Fruit fly (Drosophila melanogaster) whole organism, embryonic: ENCODE results near the gene Clbn.

Source experiments
- ATbp ChIP-seq: fragments of 200-800 bp; sonication (Bioruptor generic); optimal IDR thresholded peaks from 2 replicates; lab custom pipeline; 2017; ENCODE audit warnings: missing biosample characterization, mild to moderate bottlenecking, missing genetic modification characterization, missing genetic modification reagents
- Asciz ChIP-seq: fragments of 200-800 bp; sonication (Bioruptor generic); optimal IDR thresholded peaks from 2 replicates; lab custom pipeline; 2017; ENCODE audit warnings: missing biosample characterization, mild to moderate bottlenecking, missing genetic modification characterization, missing genetic modification reagents
- B-H1 ChIP-seq: fragments of 200-800 bp; sonication (Bioruptor generic); IDR thresholded peaks from 3 replicates; pipeline ENCODE4 v1.3.6; 2022; ENCODE audit warnings: missing biosample characterization, missing genetic modification characterization
- CG10366 ChIP-seq: fragments of 200-800 bp; sonication (Bioruptor generic); IDR thresholded peaks from 2 replicates; pipeline ENCODE4 v1.3.6; 2022; ENCODE audit warnings: missing biosample characterization, missing genetic modification characterization
- CG1233 ChIP-seq: fragments of 200-800 bp; sonication (Bioruptor generic); optimal IDR thresholded peaks from 4 replicates; lab custom pipeline; 2018; ENCODE audit warnings: missing biosample characterization, mild to moderate bottlenecking, missing genetic modification characterization
- CG13287 ChIP-seq: fragments of 200-800 bp; sonication (Bioruptor generic); IDR thresholded peaks from 2 replicates; pipeline ENCODE4 v1.3.6; 2022; ENCODE audit warnings: missing biosample characterization, missing genetic modification characterization; ENCODE audit not compliant: partially characterized antibody
- CG14710 ChIP-seq: fragments of 200-800 bp; sonication (Bioruptor generic); optimal IDR thresholded peaks from 3 replicates; lab custom pipeline; 2019; ENCODE audit warnings: missing biosample characterization, mild to moderate bottlenecking, missing genetic modification characterization, moderate library complexity
- CG15269 ChIP-seq: fragments of 200-800 bp; sonication (Bioruptor generic); optimal IDR thresholded peaks from 2 replicates; lab custom pipeline; 2018; ENCODE audit warnings: missing biosample characterization, mild to moderate bottlenecking, missing genetic modification characterization, moderate library complexity
- CG15479 ChIP-seq: fragments of 200-800 bp; sonication (Bioruptor generic); optimal IDR thresholded peaks from 3 replicates; lab custom pipeline; 2019; ENCODE audit warnings: missing biosample characterization, mild to moderate bottlenecking, missing genetic modification characterization, moderate library complexity
- CG32767 ChIP-seq: fragments of 200-800 bp; sonication (Bioruptor generic); IDR thresholded peaks from 2 replicates; pipeline ENCODE4 v1.3.6; 2022; ENCODE audit warnings: missing biosample characterization, missing genetic modification characterization
- CG4360 ChIP-seq: fragments of 200-800 bp; sonication (Bioruptor generic); IDR thresholded peaks from 2 replicates; pipeline ENCODE4 v1.3.6; 2022; ENCODE audit warnings: missing biosample characterization, missing genetic modification characterization
- CG4617 ChIP-seq: fragments of 200-800 bp; sonication (Bioruptor generic); optimal IDR thresholded peaks from 3 replicates; lab custom pipeline; 2016; ENCODE audit warnings: missing biosample characterization, missing genetic modification characterization, borderline replicate concordance
- CG5953 ChIP-seq: fragments of 200-800 bp; sonication (Bioruptor generic); IDR thresholded peaks from 2 replicates; pipeline ENCODE4 v1.3.6; 2022; ENCODE audit warnings: missing biosample characterization, missing genetic modification characterization
- CG6683 ChIP-seq: fragments of 200-800 bp; sonication (Bioruptor generic); optimal IDR thresholded peaks from 2 replicates; lab custom pipeline; 2017; ENCODE audit warnings: missing biosample characterization, mild to moderate bottlenecking, missing genetic modification characterization, missing genetic modification reagents
- CG7839 ChIP-seq: fragments of 200-800 bp; sonication (Bioruptor generic); optimal IDR thresholded peaks from 3 replicates; lab custom pipeline; 2018; ENCODE audit warnings: missing biosample characterization, mild to moderate bottlenecking, missing genetic modification characterization, moderate library complexity
- CG8281 ChIP-seq: fragments of 200-800 bp; sonication (Bioruptor generic); optimal IDR thresholded peaks from 2 replicates; lab custom pipeline; 2018; ENCODE audit warnings: missing biosample characterization, mild to moderate bottlenecking, missing genetic modification characterization, moderate library complexity
- CG8388 ChIP-seq: fragments of 200-800 bp; sonication (Bioruptor generic); optimal IDR thresholded peaks from 2 replicates; lab custom pipeline; 2019; ENCODE audit warnings: missing biosample characterization, mild to moderate bottlenecking, missing genetic modification characterization, moderate library complexity
- CG8944 ChIP-seq: fragments of 200-800 bp; sonication (Bioruptor generic); optimal IDR thresholded peaks from 3 replicates; lab custom pipeline; 2016; ENCODE audit warnings: missing biosample characterization, missing genetic modification characterization
- Dad ChIP-seq: fragments of 200-800 bp; sonication (Bioruptor generic); optimal IDR thresholded peaks from 3 replicates; lab custom pipeline; 2016; ENCODE audit warnings: missing biosample characterization, missing genetic modification characterization
- HLH4C ChIP-seq: fragments of 200-800 bp; sonication (Bioruptor generic); IDR thresholded peaks from 3 replicates; pipeline ENCODE4 v1.3.6; 2022; ENCODE audit warnings: missing biosample characterization, missing genetic modification characterization; ENCODE audit not compliant: partially characterized antibody
- HLH54F ChIP-seq: fragments of 200-800 bp; sonication (Bioruptor generic); optimal IDR thresholded peaks from 3 replicates; lab custom pipeline; 2016; ENCODE audit warnings: missing biosample characterization, missing genetic modification characterization
- Hey ChIP-seq: fragments of 200-800 bp; sonication (Bioruptor generic); optimal IDR thresholded peaks from 3 replicates; lab custom pipeline; 2018; ENCODE audit warnings: missing biosample characterization, mild to moderate bottlenecking, missing genetic modification characterization
- Kr ChIP-seq: fragments of 200-800 bp; sonication (Bioruptor generic); optimal IDR thresholded peaks from 2 replicates; lab custom pipeline; 2017; ENCODE audit warnings: missing biosample characterization, mild to moderate bottlenecking, missing genetic modification characterization
- Meics ChIP-seq: fragments of 200-800 bp; sonication (Bioruptor generic); optimal IDR thresholded peaks from 2 replicates; lab custom pipeline; 2017; ENCODE audit warnings: missing biosample characterization, mild to moderate bottlenecking, missing genetic modification characterization
- Mrtf ChIP-seq: fragments of 200-800 bp; sonication (Bioruptor generic); IDR thresholded peaks from 3 replicates; pipeline ENCODE4 v1.3.6; 2022; ENCODE audit warnings: missing biosample characterization, missing genetic modification characterization
- NC2α ChIP-seq: fragments of 200-800 bp; sonication (Bioruptor generic); optimal IDR thresholded peaks from 2 replicates; lab custom pipeline; 2016; ENCODE audit warnings: missing biosample characterization, missing genetic modification characterization
- Oaz ChIP-seq: fragments of 200-800 bp; sonication (Bioruptor generic); IDR thresholded peaks from 2 replicates; pipeline ENCODE4 v1.3.6; 2022; ENCODE audit warnings: missing biosample characterization, missing genetic modification characterization
- Sin3A ChIP-seq: fragments of >200 bp; optimal IDR thresholded peaks from 2 replicates; lab custom pipeline; 2018
- Sry-β ChIP-seq: fragments of 200-800 bp; sonication (Bioruptor generic); optimal IDR thresholded peaks from 2 replicates; lab custom pipeline; 2018; ENCODE audit warnings: missing biosample characterization, mild to moderate bottlenecking, missing genetic modification characterization, moderate library complexity
- Tbp ChIP-seq: fragments of >200 bp; optimal IDR thresholded peaks from 2 replicates; lab custom pipeline; 2018; ENCODE audit warnings: missing biosample characterization, missing genetic modification characterization
- ase ChIP-seq: fragments of 200-800 bp; sonication (Bioruptor generic); IDR thresholded peaks from 3 replicates; pipeline ENCODE4 v1.3.6; 2022; ENCODE audit warnings: missing biosample characterization, missing genetic modification characterization
- bigmax ChIP-seq: fragments of 200-800 bp; sonication (Bioruptor generic); optimal IDR thresholded peaks from 2 replicates; lab custom pipeline; 2018; ENCODE audit warnings: missing biosample characterization, mild to moderate bottlenecking, missing genetic modification characterization
- chm ChIP-seq: fragments of 200-800 bp; sonication (Bioruptor generic); IDR thresholded peaks from 2 replicates; pipeline ENCODE4 v1.3.6; 2022; ENCODE audit warnings: missing biosample characterization, missing genetic modification characterization
- ems ChIP-seq: fragments of 200-800 bp; sonication (Bioruptor generic); optimal IDR thresholded peaks from 3 replicates; lab custom pipeline; 2016; ENCODE audit warnings: missing biosample characterization, missing genetic modification characterization
- exex ChIP-seq: fragments of 200-800 bp; sonication (Bioruptor generic); optimal IDR thresholded peaks from 4 replicates; lab custom pipeline; 2018; ENCODE audit warnings: missing biosample characterization, mild to moderate bottlenecking, missing genetic modification characterization, moderate library complexity
- gce ChIP-seq: fragments of 200-800 bp; sonication (Bioruptor generic); IDR thresholded peaks from 3 replicates; pipeline ENCODE4 v1.3.6; 2022; ENCODE audit warnings: missing biosample characterization, missing genetic modification characterization
- ind ChIP-seq: fragments of 200-800 bp; sonication (Bioruptor generic); optimal IDR thresholded peaks from 3 replicates; lab custom pipeline; 2016; ENCODE audit warnings: missing biosample characterization, missing genetic modification characterization
- klu ChIP-seq: fragments of 200-800 bp; sonication (Bioruptor generic); IDR thresholded peaks from 2 replicates; pipeline ENCODE4 v1.3.6; 2022; ENCODE audit warnings: missing biosample characterization, missing genetic modification characterization
- kni ChIP-seq: fragments of 200-800 bp; sonication (Bioruptor generic); optimal IDR thresholded peaks from 3 replicates; lab custom pipeline; 2017; ENCODE audit warnings: mild to moderate bottlenecking, missing biosample characterization, missing genetic modification reagents, missing genetic modification characterization
- lab ChIP-seq: fragments of 200-800 bp; sonication (Bioruptor generic); optimal IDR thresholded peaks from 3 replicates; lab custom pipeline; 2017; ENCODE audit warnings: missing biosample characterization, missing genetic modification characterization, mild to moderate bottlenecking, moderate library complexity, missing genetic modification reagents
- mirr ChIP-seq: fragments of 200-800 bp; sonication (Bioruptor generic); optimal IDR thresholded peaks from 3 replicates; lab custom pipeline; 2018; ENCODE audit warnings: missing biosample characterization, mild to moderate bottlenecking, missing genetic modification characterization
- oc ChIP-seq: fragments of 200-800 bp; sonication (Bioruptor generic); optimal IDR thresholded peaks from 2 replicates; lab custom pipeline; 2018; ENCODE audit warnings: missing biosample characterization, mild to moderate bottlenecking, missing genetic modification characterization, moderate library complexity
- p53 ChIP-seq: fragments of 200-800 bp; sonication (Bioruptor generic); optimal IDR thresholded peaks from 2 replicates; lab custom pipeline; 2016; ENCODE audit warnings: missing biosample characterization, missing genetic modification characterization
- peb ChIP-seq: fragments of 200-800 bp; sonication (Bioruptor generic); IDR thresholded peaks from 2 replicates; pipeline ENCODE4 v1.3.6; 2022; ENCODE audit warnings: missing biosample characterization, missing genetic modification characterization
- pho ChIP-seq: fragments of 200-800 bp; sonication (Bioruptor generic); optimal IDR thresholded peaks from 2 replicates; lab custom pipeline; 2016; ENCODE audit warnings: missing biosample characterization, missing genetic modification characterization
- prd ChIP-seq, 3 experiments: fragments of >200 bp in 2 of 3; fragments of 200-800 bp in 1 of 3; sonication (Bioruptor generic) in 1 of 3; optimal IDR thresholded peaks in 2 of 3; IDR thresholded peaks in 1 of 3; 2 replicates in 2 of 3; 3 replicates in 1 of 3; pipeline versions ENCODE4 v1.3.6 to Lab custom; 2017 to 2022; ENCODE audit warnings: missing biosample characterization in 1 of 3, missing genetic modification characterization in 1 of 3
- sens ChIP-seq: fragments of 200-800 bp; sonication (Bioruptor generic); peaks from one replicate; lab custom pipeline; 2016; ENCODE audit warnings: missing biosample characterization, missing genetic modification characterization
- sima ChIP-seq: fragments of 200-800 bp; sonication (Bioruptor generic); optimal IDR thresholded peaks from 2 replicates; lab custom pipeline; 2016; ENCODE audit warnings: missing biosample characterization, missing genetic modification characterization
- toy ChIP-seq: fragments of 200-800 bp; sonication (Bioruptor generic); IDR thresholded peaks from 2 replicates; pipeline ENCODE4 v1.3.6; 2022; ENCODE audit warnings: missing biosample characterization, missing genetic modification characterization
- tx ChIP-seq: fragments of 200-800 bp; sonication (Bioruptor generic); optimal IDR thresholded peaks from 2 replicates; lab custom pipeline; 2016; ENCODE audit warnings: missing biosample characterization, missing genetic modification characterization
- vfl ChIP-seq: fragments of 200-800 bp; sonication (Bioruptor generic); optimal IDR thresholded peaks from 2 replicates; lab custom pipeline; 2016; ENCODE audit warnings: missing biosample characterization, missing genetic modification characterization

The Clbn gene

dm6 chr3R:25178521-25178920 lies 51.2 kb downstream of the Clbn start (continued):
- TF ChIP-seq gce (GFP tag; lab: Robert Waterston, UW) (0 out of 3 replicates have a peak, but pooled peaks have one; percentile 28), ase (peak; percentile 64; the same call in 2 of the 3 replicates), CG5953 (GFP tag; lab: Robert Waterston, UW) (0 out of 2 replicates have a peak, but pooled peaks have one; percentile 59), CG8281 (tag; lab: Kevin White, UChicago) (no peak), CG32767 (GFP tag; lab: Robert Waterston, UW) (peak; percentile 72), bigmax (no peak), CG14710 (tag; lab: Kevin White, UChicago) (peak; percentile 61), CG1233 (GFP tag; lab: Kevin White, UChicago) (peak; percentile 22), toy (GFP tag; lab: Robert Waterston, UW) (no peak), pho (GFP tag; lab: Kevin White, UChicago) (no peak), Sin3A (no peak), vfl (no peak), klu (GFP tag; lab: Robert Waterston, UW) (0 out of 2 replicates have a peak, but pooled peaks have one; percentile 12), HLH54F (GFP tag; lab: Kevin White, UChicago) (peak; percentile 17), lab (GFP tag; lab: Kevin White, UChicago) (peak; percentile 53), Hey (no peak), Sry-β (GFP tag; lab: Kevin White, UChicago) (no peak), Asciz (peak; percentile 31), CG4360 (GFP tag; lab: Robert Waterston, UW) (peak; percentile 31; the same call in 1 of the 2 replicates), Tbp (GFP tag; lab: Kevin White, UChicago) (no peak), CG4617 (GFP tag; lab: Kevin White, UChicago) (peak; percentile 37), ems (GFP tag; lab: Kevin White, UChicago) (no peak), sima (no peak), peb (GFP tag; lab: Robert Waterston, UW) (0 out of 2 replicates have a peak, but pooled peaks have one; percentile 7), oc (tag; lab: Kevin White, UChicago) (peak; percentile 66), CG10366 (peak; percentile 66), Kr (no peak), kni (no peak), tx (GFP tag; lab: Kevin White, UChicago) (no peak), p53 (GFP tag; lab: Kevin White, UChicago) (no peak), Dad (GFP tag; lab: Kevin White, UChicago) (no peak), Meics (GFP tag; lab: Kevin White, UChicago) (no peak), CG7839 (peak; percentile 75), Mrtf (peak; percentile 75), mirr (GFP tag; lab: Kevin White, UChicago) (no peak), CG8388 (GFP tag; lab: Kevin White, UChicago) (peak; percentile 52), CG15269 (tag; lab: Kevin White, UChicago) (peak; percentile 57), Oaz (no peak), ATbp (GFP tag; lab: Kevin White, UChicago) (peak; percentile 22), NC2α (GFP tag; lab: Kevin White, UChicago) (peak; percentile 11), exex (tag; lab: Kevin White, UChicago) (no peak), CG8944 (GFP tag; lab: Kevin White, UChicago) (no peak), CG6683 (no peak), CG13287 (no peak), chm (peak; percentile 83), HLH4C (no peak), ind (GFP tag; lab: Kevin White, UChicago) (no peak), prd (optimal IDR thresholded peaks at IDR 0.05; lab: Kevin White, UChicago) (no peak), prd (GFP tag; IDR thresholded peaks at IDR 0.05; lab: Robert Waterston, UW) (peak; percentile 93), CG15479 (GFP tag; lab: Kevin White, UChicago) (peak; percentile 42), sens (GFP tag; lab: Kevin White, UChicago) (peak; percentile 72), B-H1 (no peak)
